Worm (Caenorhabditis elegans) whole organism, early embryonic: Measurements from ENCODE around the gene sec-16A.2.

Experiments
- aly-1 ChIP-seq: sonication (generic microtip); optimal IDR thresholded peaks from 2 replicates; lab custom pipeline; 2016; ENCODE audit warnings: missing genetic modification characterization, missing compliant biosample characterization
- ama-1 ChIP-seq: fragments of 150-350 bp; optimal IDR thresholded peaks from 2 replicates; lab custom pipeline; 2014
- hmg-4 ChIP-seq: fragments of 200-800 bp; sonication (Bioruptor generic); optimal IDR thresholded peaks from 2 replicates; lab custom pipeline; 2018; ENCODE audit warnings: mild to moderate bottlenecking, missing genetic modification characterization, missing compliant biosample characterization
- scrt-1 ChIP-seq: fragments of 200-800 bp; sonication (Bioruptor generic); IDR thresholded peaks from 2 replicates; pipeline ENCODE4 v1.3.6; 2022; ENCODE audit warnings: missing genetic modification characterization, missing compliant biosample characterization
- tbx-11 ChIP-seq: fragments of 200-800 bp; sonication (Bioruptor generic); IDR thresholded peaks from 2 replicates; pipeline ENCODE4 v1.3.6; 2022; ENCODE audit warnings: missing genetic modification characterization, missing compliant biosample characterization

ce11 chrX:8297333-8297732 is 10.3 kb downstream of the sec-16A.2 start:
- TF ChIP-seq ama-1: no peak
- no peak for TF ChIP-seq tbx-11 (GFP tag; lab: Robert Waterston, UW)
- TF ChIP-seq aly-1 (tag; lab: Kevin White, UChicago): no peak
- no peak for TF ChIP-seq scrt-1 (GFP tag; lab: Robert Waterston, UW)
- TF ChIP-seq hmg-4 (GFP tag; lab: Kevin White, UChicago): no peak
